Worm (Caenorhabditis elegans) whole organism, L4 larva: ENCODE results near the gene srbc-82.
"Not testable (repeated sequence)": the region's sequence is repeated elsewhere in the genome, so short reads cannot be mapped to it uniquely, and the experiment has no call there.

Experiments used
- F44E2.7 ChIP-seq: fragments of 200-800 bp; sonication (Bioruptor generic); IDR thresholded peaks from 2 replicates; pipeline ENCODE4 v2.1.2; 2022; ENCODE audit warnings: missing genetic modification characterization, missing compliant biosample characterization
- F49E8.2 ChIP-seq: sonication (generic microtip); optimal IDR thresholded peaks from 2 replicates; lab custom pipeline; 2016; ENCODE audit warnings: missing compliant biosample characterization, mild to moderate bottlenecking, missing genetic modification characterization, borderline replicate concordance
- T26A8.4 ChIP-seq: fragments of 200-800 bp; sonication (Bioruptor generic); IDR thresholded peaks from 2 replicates; pipeline ENCODE4 v1.3.6; 2022; ENCODE audit warnings: missing genetic modification characterization, missing compliant biosample characterization
- Y48G9A.11 ChIP-seq: fragments of 200-800 bp; sonication (Bioruptor generic); IDR thresholded peaks from 2 replicates; pipeline ENCODE4 v1.3.6; 2022; ENCODE audit warnings: missing genetic modification reagents, missing genetic modification characterization, missing compliant biosample characterization
- Y5F2A.4 ChIP-seq: fragments of 200-800 bp; sonication (Bioruptor generic); optimal IDR thresholded peaks from 2 replicates; lab custom pipeline; 2018; ENCODE audit warnings: mild to moderate bottlenecking, missing genetic modification characterization, missing compliant biosample characterization
- aha-1 ChIP-seq: fragments of 150-350 bp; peaks from one replicate; lab custom pipeline; 2014; ENCODE audit warnings: missing biosample characterization, missing genetic modification characterization
- ama-1 ChIP-seq: fragments of 150-350 bp; optimal IDR thresholded peaks from 2 replicates; lab custom pipeline; 2014; ENCODE audit warnings: inconsistent platforms, mixed read lengths
- attf-4 ChIP-seq: sonication (generic microtip); optimal IDR thresholded peaks from 3 replicates; lab custom pipeline; 2017; ENCODE audit warnings: missing biosample characterization, missing genetic modification characterization
- daf-16 ChIP-seq, 3 experiments: sonication (generic microtip); optimal IDR thresholded peaks; 2 replicates each; lab custom pipeline; 2016 to 2017; ENCODE audit warnings: missing genetic modification characterization in 3 of 3, missing genetic modification reagents in 3 of 3, mild to moderate bottlenecking in 2 of 3, missing compliant biosample characterization in 2 of 3, missing biosample characterization in 1 of 3, moderate library complexity in 1 of 3
- dmd-6 ChIP-seq: fragments of 200-800 bp; sonication (Bioruptor generic); IDR thresholded peaks from 2 replicates; pipeline ENCODE4 v1.3.6; 2022; ENCODE audit warnings: missing genetic modification reagents, missing genetic modification characterization, missing compliant biosample characterization
- dmd-8 ChIP-seq: fragments of 200-800 bp; sonication (Bioruptor generic); IDR thresholded peaks from 2 replicates; pipeline ENCODE4 v1.3.6; 2022; ENCODE audit warnings: missing genetic modification characterization, missing compliant biosample characterization
- dve-1 ChIP-seq: sonication (generic microtip); optimal IDR thresholded peaks from 2 replicates; lab custom pipeline; 2017; ENCODE audit warnings: antibody characterized with exemption, mild to moderate bottlenecking, missing genetic modification characterization, missing compliant biosample characterization; ENCODE audit not compliant: insufficient read depth
- egl-43 ChIP-seq: fragments of 200-800 bp; sonication (Bioruptor generic); IDR thresholded peaks from 2 replicates; pipeline ENCODE4 v1.3.6; 2022; ENCODE audit warnings: missing genetic modification reagents, missing genetic modification characterization, missing compliant biosample characterization
- gei-8 ChIP-seq: fragments of 200-800 bp; sonication (Bioruptor generic); optimal IDR thresholded peaks from 2 replicates; lab custom pipeline; 2018; ENCODE audit warnings: mild to moderate bottlenecking, missing genetic modification characterization, missing compliant biosample characterization
- hlh-11 ChIP-seq: fragments of 200-800 bp; sonication (Bioruptor generic); optimal IDR thresholded peaks from 2 replicates; lab custom pipeline; 2018; ENCODE audit warnings: mild to moderate bottlenecking, missing genetic modification characterization, missing compliant biosample characterization
- hlh-30 ChIP-seq: sonication (generic microtip); optimal IDR thresholded peaks from 2 replicates; lab custom pipeline; 2017; ENCODE audit warnings: antibody characterized with exemption, mild to moderate bottlenecking, missing genetic modification characterization, missing compliant biosample characterization; ENCODE audit not compliant: insufficient read depth
- hmg-1.1 ChIP-seq: fragments of 200-800 bp; sonication (Bioruptor generic); IDR thresholded peaks from 2 replicates; pipeline ENCODE4 v1.3.6; 2022; ENCODE audit warnings: missing genetic modification reagents, missing genetic modification characterization, missing compliant biosample characterization
- lim-7 ChIP-seq: fragments of 200-800 bp; sonication (Bioruptor generic); IDR thresholded peaks from 2 replicates; pipeline ENCODE4 v1.3.6; 2022; ENCODE audit warnings: missing genetic modification characterization, missing compliant biosample characterization
- lin-29 ChIP-seq: fragments of 200-800 bp; sonication (Bioruptor generic); IDR thresholded peaks from 2 replicates; pipeline ENCODE4 v1.3.6; 2022; ENCODE audit warnings: missing genetic modification reagents, missing genetic modification characterization, missing compliant biosample characterization
- lin-39 ChIP-seq: fragments of 150-350 bp; optimal IDR thresholded peaks from 2 replicates; lab custom pipeline; 2014; ENCODE audit warnings: missing biosample characterization, missing genetic modification reagents, missing genetic modification characterization
- madf-9 ChIP-seq: fragments of 200-800 bp; sonication (Bioruptor generic); conservative IDR thresholded peaks from 2 replicates; pipeline ENCODE4 v1.3.6; 2022; ENCODE audit warnings: missing genetic modification reagents, missing genetic modification characterization, missing compliant biosample characterization
- mdl-1 ChIP-seq, 2 experiments: fragments of 150-350 bp in 1 of 2; sonication (generic microtip) in 1 of 2; optimal IDR thresholded peaks; 2 replicates each; lab custom pipeline; 2014 to 2017; ENCODE audit warnings: missing biosample characterization in 2 of 2, missing genetic modification characterization in 2 of 2
- mdt-29 ChIP-seq: fragments of 200-800 bp; sonication (Bioruptor generic); IDR thresholded peaks from 2 replicates; pipeline ENCODE4 v1.3.6; 2022; ENCODE audit warnings: missing genetic modification reagents, missing genetic modification characterization, missing compliant biosample characterization
- nhr-102 ChIP-seq: sonication (generic microtip); optimal IDR thresholded peaks from 2 replicates; lab custom pipeline; 2016; ENCODE audit warnings: mild to moderate bottlenecking, missing genetic modification characterization, moderate library complexity, missing compliant biosample characterization
- nhr-28 ChIP-seq: fragments of 150-350 bp; optimal IDR thresholded peaks from 2 replicates; lab custom pipeline; 2014; ENCODE audit warnings: missing biosample characterization, missing genetic modification characterization
- nhr-41 ChIP-seq: fragments of 200-800 bp; sonication (Bioruptor generic); IDR thresholded peaks from 2 replicates; pipeline ENCODE4 v1.3.6; 2022; ENCODE audit warnings: missing genetic modification reagents, missing genetic modification characterization, missing compliant biosample characterization
- nhr-48 ChIP-seq: sonication (generic microtip); optimal IDR thresholded peaks from 2 replicates; lab custom pipeline; 2016; ENCODE audit warnings: mild to moderate bottlenecking, missing genetic modification characterization, missing compliant biosample characterization
- nhr-77 ChIP-seq: fragments of 150-350 bp; optimal IDR thresholded peaks from 2 replicates; lab custom pipeline; 2014; ENCODE audit warnings: missing biosample characterization, missing genetic modification characterization
- php-3 ChIP-seq: fragments of 200-800 bp; sonication (Bioruptor generic); IDR thresholded peaks from 2 replicates; pipeline ENCODE4 v1.3.6; 2022; ENCODE audit warnings: missing genetic modification reagents, missing genetic modification characterization, missing compliant biosample characterization
- pqm-1 ChIP-seq: sonication (generic microtip); optimal IDR thresholded peaks from 2 replicates; lab custom pipeline; 2017; ENCODE audit warnings: missing biosample characterization, missing genetic modification characterization
- rbr-2 ChIP-seq: sonication (generic microtip); optimal IDR thresholded peaks from 2 replicates; lab custom pipeline; 2016; ENCODE audit warnings: missing genotype, missing genetic modification characterization, missing compliant biosample characterization
- set-16 ChIP-seq: fragments of 200-800 bp; sonication (Bioruptor generic); IDR thresholded peaks from 2 replicates; pipeline ENCODE4 v1.3.6; 2022; ENCODE audit warnings: missing genetic modification reagents, missing genetic modification characterization, missing compliant biosample characterization
- unc-39 ChIP-seq: sonication (generic microtip); optimal IDR thresholded peaks from 2 replicates; lab custom pipeline; 2017; ENCODE audit warnings: missing biosample characterization, missing genetic modification characterization
- zag-1 ChIP-seq: fragments of 150-350 bp; optimal IDR thresholded peaks from 2 replicates; lab custom pipeline; 2014; ENCODE audit warnings: missing biosample characterization, missing genetic modification characterization

The srbc-82 gene

DNA sequence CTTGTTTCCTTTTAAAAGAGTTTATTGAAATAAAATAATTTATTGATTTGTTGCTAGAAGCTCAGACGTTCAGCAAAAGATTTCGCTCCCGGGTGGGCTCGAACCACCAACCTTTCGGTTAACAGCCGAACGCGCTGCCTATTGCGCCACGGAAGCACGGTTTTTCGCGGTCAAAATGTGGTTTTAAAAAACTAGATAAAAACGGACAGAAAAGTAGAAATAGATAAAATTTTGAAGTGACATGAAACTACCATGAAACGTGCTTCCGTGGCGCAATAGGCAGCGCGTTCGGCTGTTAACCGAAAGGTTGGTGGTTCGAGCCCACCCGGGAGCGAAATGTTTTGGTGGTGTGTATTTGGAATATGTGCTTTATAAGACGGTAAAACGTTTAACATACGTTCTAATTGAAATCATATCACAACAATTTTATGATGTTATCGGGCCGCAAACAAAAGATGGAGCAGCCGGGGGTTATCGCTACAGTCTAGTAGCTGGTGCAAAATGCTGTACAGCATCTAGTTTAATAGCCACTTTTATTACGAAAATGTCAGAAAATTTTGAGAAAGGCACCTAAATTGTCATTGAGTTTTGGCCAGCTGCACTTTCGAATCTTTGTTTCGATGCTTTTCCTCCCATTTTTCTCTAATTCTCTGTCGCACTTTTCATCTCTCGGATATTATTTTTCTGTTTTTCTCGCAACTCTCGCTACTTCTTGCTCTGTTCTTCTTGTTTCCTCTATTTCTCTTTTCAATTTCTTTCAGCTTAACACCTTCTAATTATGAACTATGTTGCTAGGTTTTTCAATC, 38.1 kb downstream of the srbc-82 start, which contains the start of gene slc-9B.2 (continued):
- TF ChIP-seq php-3 (GFP tag; lab: Robert Waterston, UW) = peak; percentile 86
- peak; percentile 72 for TF ChIP-seq nhr-48 (tag; lab: Kevin White, UChicago)

DNA sequence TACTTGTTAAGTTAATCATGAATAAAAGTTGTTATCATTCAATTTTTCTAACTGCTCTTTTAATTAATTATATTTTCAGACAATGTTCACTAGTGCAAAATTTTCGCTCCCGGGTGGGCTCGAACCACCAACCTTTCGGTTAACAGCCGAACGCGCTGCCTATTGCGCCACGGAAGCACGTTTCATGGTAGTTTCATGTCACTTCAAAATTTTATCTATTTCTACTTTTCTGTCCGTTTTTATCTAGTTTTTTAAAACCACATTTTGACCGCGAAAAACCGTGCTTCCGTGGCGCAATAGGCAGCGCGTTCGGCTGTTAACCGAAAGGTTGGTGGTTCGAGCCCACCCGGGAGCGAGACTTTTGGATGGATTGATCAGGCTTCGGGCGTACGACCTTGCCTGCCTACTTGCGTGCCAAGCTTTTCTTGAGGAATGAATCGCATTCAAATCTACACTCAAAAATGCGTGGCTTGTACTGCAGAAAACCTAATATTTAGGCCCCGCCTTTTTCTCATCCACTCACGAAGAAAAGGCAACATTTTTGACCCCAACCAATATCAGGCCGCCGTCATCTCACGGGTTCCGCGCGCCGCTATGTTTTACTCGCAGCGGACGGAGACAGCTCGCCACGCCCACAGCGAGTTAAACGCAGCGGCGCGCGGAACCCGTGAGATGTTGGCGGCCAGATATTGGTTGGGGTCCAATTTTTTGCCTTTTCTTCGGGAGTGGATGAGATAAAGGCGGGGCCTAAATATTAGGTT, 41.3 kb downstream of the srbc-82 start:
- TF ChIP-seq lim-7 (GFP tag; lab: Robert Waterston, UW) (peak; percentile 26; the same call in 1 of the 2 replicates), T26A8.4 (GFP tag; lab: Robert Waterston, UW) (0 out of 2 replicates have a peak, but pooled peaks have one; percentile 12), hlh-11 (tag; lab: Kevin White, UChicago) (peak; percentile 10), mdt-29 (GFP tag; lab: Robert Waterston, UW) (peak; percentile 51; the same call in 1 of the 2 replicates), hlh-30 (tag; lab: Kevin White, UChicago) (peak; percentile 14), dve-1 (tag; lab: Kevin White, UChicago) (peak; percentile 27), nhr-102 (tag; lab: Kevin White, UChicago) (peak; percentile 9), set-16 (GFP tag; lab: Robert Waterston, UW) (peak; percentile 66), egl-43 (GFP tag; lab: Robert Waterston, UW) (peak; percentile 63), aha-1 (tag; lab: Kevin White, UChicago) (peak; percentile 92), dmd-6 (GFP tag; lab: Robert Waterston, UW) (peak; percentile 43; the same call in 1 of the 2 replicates), daf-16 (tag; optimal IDR thresholded peaks at IDR 0.05; lab: Kevin White, UChicago) (peak; percentile 24)
- TF ChIP-seq daf-16 (GFP tag; optimal IDR thresholded peaks at IDR 0.05; lab: Kevin White, UChicago) = not testable (repeated sequence)

DNA sequence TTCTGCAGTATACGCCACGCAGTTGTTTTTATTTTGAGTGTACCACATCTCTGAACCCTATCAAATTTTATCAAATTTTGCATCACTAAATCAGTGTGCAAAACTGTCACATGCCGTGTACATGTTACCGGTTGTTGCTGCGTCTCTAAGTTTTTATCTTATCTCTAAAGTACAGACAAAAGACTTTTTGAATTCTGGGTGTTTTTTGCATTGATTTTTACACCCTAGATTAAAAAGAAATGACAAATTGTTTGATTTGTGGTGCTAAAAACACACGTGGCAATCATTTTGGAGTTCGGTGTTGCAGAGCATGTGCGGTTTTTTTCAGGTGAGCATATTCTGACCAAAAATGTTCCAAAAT, 41.9 kb downstream of the srbc-82 start, which contains the start of gene nhr-193:
nhr-193 (plus strand) TSS at position 51 of the 361 bp plus-strand sequence.
- no peak for TF ChIP-seq nhr-41 (GFP tag; lab: Robert Waterston, UW)
- TF ChIP-seq F44E2.7 (GFP tag; lab: Robert Waterston, UW) = no peak
- peak; percentile 74 for TF ChIP-seq dmd-6 (GFP tag; lab: Robert Waterston, UW)
- TF ChIP-seq pqm-1 (tag; lab: Kevin White, UChicago) = peak; percentile 46
- peak; percentile 63 for TF ChIP-seq hlh-11 (tag; lab: Kevin White, UChicago)
- TF ChIP-seq gei-8 (GFP tag; lab: Kevin White, UChicago) = no peak
- peak; percentile 1 for TF ChIP-seq nhr-77 (tag; lab: Kevin White, UChicago)
- TF ChIP-seq rbr-2 = no peak
- TF ChIP-seq Y5F2A.4 (GFP tag; lab: Kevin White, UChicago) = no peak
- TF ChIP-seq dmd-8 = no peak
- TF ChIP-seq hmg-1.1 (GFP tag; lab: Robert Waterston, UW) = no peak
- TF ChIP-seq attf-4 (tag; lab: Kevin White, UChicago) = no peak
- no peak for TF ChIP-seq ama-1 (lab: Kevin White, UChicago)
- TF ChIP-seq unc-39 (tag; lab: Kevin White, UChicago) = no peak
- no peak for TF ChIP-seq Y48G9A.11 (GFP tag; lab: Robert Waterston, UW)
- no peak for TF ChIP-seq aha-1 (tag; lab: Kevin White, UChicago)
- no peak for TF ChIP-seq F49E8.2 (tag; lab: Kevin White, UChicago)
- TF ChIP-seq madf-9 (GFP tag; lab: Robert Waterston, UW) = no peak
- TF ChIP-seq nhr-48 (tag; lab: Kevin White, UChicago) = no peak
- no peak for TF ChIP-seq daf-16 (GFP tag; optimal IDR thresholded peaks at IDR 0.05; lab: Kevin White, UChicago)
- TF ChIP-seq daf-16 (tag; optimal IDR thresholded peaks at IDR 0.05; lab: Kevin White, UChicago) = peak; percentile 39
- TF ChIP-seq lin-29 (GFP tag; lab: Robert Waterston, UW) = no peak
- peak; percentile 18 for TF ChIP-seq hlh-30 (tag; lab: Kevin White, UChicago)
- peak; percentile 61 for TF ChIP-seq dve-1 (tag; lab: Kevin White, UChicago)
- TF ChIP-seq zag-1 (tag; lab: Kevin White, UChicago) = no peak
- no peak for TF ChIP-seq lin-39
- peak; percentile 54 for TF ChIP-seq nhr-28
- TF ChIP-seq mdl-1 (tag; optimal IDR thresholded peaks at IDR 0.05; lab: Kevin White, UChicago) = peak in 1 of 2 experiments; percentile 39
- TF ChIP-seq, all 104 proteins: peak for 9
